Fruit fly (Drosophila melanogaster): ENCODE data around the gene CG10555.

Gene CG10555

DNA sequence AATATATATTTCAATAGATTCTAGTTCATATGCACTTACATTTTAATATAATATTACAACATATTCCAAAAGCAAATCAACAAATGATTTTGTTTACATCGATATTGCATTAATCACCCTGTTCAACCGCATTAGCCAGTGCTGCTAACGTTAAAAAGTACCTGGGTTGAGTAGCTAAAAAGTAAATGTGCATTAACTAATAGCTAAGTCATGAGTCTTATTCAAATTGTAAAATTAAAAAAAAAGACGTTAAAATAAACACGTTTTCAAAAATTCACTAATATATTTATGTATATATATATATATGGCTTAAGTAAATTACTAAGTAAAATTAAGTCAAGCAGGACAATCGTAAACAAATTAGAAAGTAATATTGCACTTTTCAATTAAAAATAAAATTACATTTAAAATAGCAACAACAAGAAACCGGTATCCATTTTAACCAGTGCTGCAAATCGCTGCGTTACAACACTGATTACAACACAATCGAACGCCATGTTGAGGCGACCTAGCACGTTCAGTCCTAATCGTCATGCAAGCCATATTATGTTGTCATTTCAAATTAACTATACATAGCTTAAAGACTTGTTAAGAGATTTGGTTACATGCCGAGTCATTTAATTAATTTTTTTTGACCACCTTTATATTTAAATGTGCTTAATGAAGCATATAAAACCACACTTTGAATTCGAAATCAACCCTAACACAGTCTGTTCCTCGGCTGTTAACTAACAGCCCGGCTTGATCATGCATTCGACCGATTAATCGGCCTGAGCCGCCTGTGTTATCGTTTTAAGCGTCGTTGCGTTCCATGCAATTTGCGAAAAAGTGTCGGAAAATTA lies at the start of gene CG10555 (continued):
- TF ChIP-seq Hr3 (GFP tag; optimal IDR thresholded peaks at IDR 0.05) (peak; percentile 89), salm (tag; optimal IDR thresholded peaks at IDR 0.05) (no peak), CG4730 (GFP tag; IDR thresholded peaks at IDR 0.05) (peak; percentile 77), bsh (GFP tag; optimal IDR thresholded peaks at IDR 0.05) (peak in 1 of 2 experiments; percentile 81), CG2129 (GFP tag; IDR thresholded peaks at IDR 0.05; ENCODE audit: partially characterized antibody) (peak; percentile 23; the same call in 1 of the 2 replicates), CG1832 (GFP tag; optimal IDR thresholded peaks at IDR 0.05) (no peak), sima (GFP tag; optimal IDR thresholded peaks at IDR 0.05) (peak; percentile 41), schlank (tag; optimal IDR thresholded peaks at IDR 0.05) (peak; percentile 47), Stat92E (GFP tag; optimal IDR thresholded peaks at IDR 0.05) (no peak), fu2 (GFP tag; optimal IDR thresholded peaks at IDR 0.05) (peak; percentile 90), CG12299 (tag; optimal IDR thresholded peaks at IDR 0.05) (peak; percentile 29), caup (GFP tag; optimal IDR thresholded peaks at IDR 0.05; ENCODE audit: severe bottlenecking) (peak; percentile 77), fd64A (GFP tag; optimal IDR thresholded peaks at IDR 0.05) (no peak), CG31441 (GFP tag; IDR thresholded peaks at IDR 0.05) (peak; percentile 74), TFAM (GFP tag; optimal IDR thresholded peaks at IDR 0.05) (no peak), trem (tag; optimal IDR thresholded peaks at IDR 0.05) (peak; percentile 33), slbo (GFP tag; IDR thresholded peaks at IDR 0.05) (peak; percentile 91), CG15269 (tag; optimal IDR thresholded peaks at IDR 0.05) (peak; percentile 69), ken (GFP tag; IDR thresholded peaks at IDR 0.05) (peak; percentile 96), Gsc (GFP tag; IDR thresholded peaks at IDR 0.05) (peak; percentile 67), so (GFP tag; IDR thresholded peaks at IDR 0.05) (peak; percentile 81; the same call in 2 of the 3 replicates), MTF-1 (GFP tag; optimal IDR thresholded peaks at IDR 0.05; ENCODE audit: borderline replicate concordance) (no peak), CG17802 (tag; optimal IDR thresholded peaks at IDR 0.05) (peak; percentile 70), PHDP (tag; optimal IDR thresholded peaks at IDR 0.05) (peak; percentile 87), Ssrp (tag; optimal IDR thresholded peaks at IDR 0.05) (peak; percentile 93), Atf3 (GFP tag; optimal IDR thresholded peaks at IDR 0.05) (peak; percentile 77), ara (GFP tag; IDR thresholded peaks at IDR 0.05) (peak; percentile 91), CG12219 (GFP tag; optimal IDR thresholded peaks at IDR 0.05) (peak; percentile 52), kay (GFP tag; optimal IDR thresholded peaks at IDR 0.05) (peak; percentile 52), CG30431 (GFP tag; optimal IDR thresholded peaks at IDR 0.05) (peak; percentile 73), usp (GFP tag; optimal IDR thresholded peaks at IDR 0.05) (no peak), CoRest (tag; optimal IDR thresholded peaks at IDR 0.05) (peak; percentile 90), CG2199 (GFP tag; IDR thresholded peaks at IDR 0.05) (peak; percentile 26; the same call in 1 of the 3 replicates), CG3726 (GFP tag; IDR thresholded peaks at IDR 0.05) (peak; percentile 74), CG8089 (GFP tag; optimal IDR thresholded peaks at IDR 0.05) (peak; percentile 91), eve (GFP tag; optimal IDR thresholded peaks at IDR 0.05) (no peak), phol (tag; optimal IDR thresholded peaks at IDR 0.05) (peak; percentile 100), Ets97D (GFP tag; optimal IDR thresholded peaks at IDR 0.05) (peak; percentile 88), HmgZ (tag; optimal IDR thresholded peaks at IDR 0.05) (peak; percentile 80), CG6791 (GFP tag; IDR thresholded peaks at IDR 0.05; ENCODE audit: partially characterized antibody) (peak; percentile 75), CG12391 (tag; optimal IDR thresholded peaks at IDR 0.05) (peak; percentile 86), CG31388 (GFP tag; optimal IDR thresholded peaks at IDR 0.05) (peak; percentile 43), wek (GFP tag; optimal IDR thresholded peaks at IDR 0.05) (peak; percentile 10), Mrtf (GFP tag; IDR thresholded peaks at IDR 0.05) (peak; percentile 84), jumu (GFP tag; optimal IDR thresholded peaks at IDR 0.05) (peak; percentile 69), CG31365 (tag; optimal IDR thresholded peaks at IDR 0.05) (no peak), Jarid2 (GFP tag; optimal IDR thresholded peaks at IDR 0.05) (peak; percentile 43), Doc3 (GFP tag; IDR thresholded peaks at IDR 0.05; ENCODE audit: partially characterized antibody) (no peak)
